Fruit fly (Drosophila melanogaster) whole organism, embryonic: Measurements from ENCODE around the gene Cerk.

Experiments
- CG1024 ChIP-seq: fragments of 200-800 bp; sonication (Bioruptor generic); IDR thresholded peaks from 2 replicates; pipeline ENCODE4 v1.3.6; 2022; ENCODE audit warnings: missing biosample characterization, missing genetic modification characterization
- CG10543 ChIP-seq: fragments of 200-800 bp; sonication (Bioruptor generic); optimal IDR thresholded peaks from 3 replicates; lab custom pipeline; 2017; ENCODE audit warnings: missing biosample characterization, mild to moderate bottlenecking, missing genetic modification characterization, moderate library complexity
- CG14014 ChIP-seq: fragments of 200-800 bp; sonication (Bioruptor generic); IDR thresholded peaks from 2 replicates; pipeline ENCODE4 v1.3.6; 2022; ENCODE audit warnings: missing biosample characterization, missing genetic modification characterization
- CG15514 ChIP-seq: fragments of 200-800 bp; sonication (Bioruptor generic); optimal IDR thresholded peaks from 3 replicates; lab custom pipeline; 2017; ENCODE audit warnings: missing biosample characterization, missing genetic modification characterization, mild to moderate bottlenecking, moderate library complexity, missing genetic modification reagents
- CG1603 ChIP-seq: fragments of 200-800 bp; sonication (Bioruptor generic); optimal IDR thresholded peaks from 2 replicates; lab custom pipeline; 2019; ENCODE audit warnings: missing biosample characterization, mild to moderate bottlenecking, missing genetic modification characterization, moderate library complexity
- CG17186 ChIP-seq: fragments of 200-800 bp; sonication (Bioruptor generic); optimal IDR thresholded peaks from 3 replicates; lab custom pipeline; 2017; ENCODE audit warnings: missing biosample characterization, missing genetic modification reagents, missing genetic modification characterization
- CG17829 ChIP-seq: fragments of 200-800 bp; optimal IDR thresholded peaks from 2 replicates; lab custom pipeline; 2019; ENCODE audit warnings: missing biosample characterization, mild to moderate bottlenecking, missing genetic modification characterization, moderate library complexity
- CG1832 ChIP-seq: fragments of 200-800 bp; sonication (Bioruptor generic); optimal IDR thresholded peaks from 2 replicates; lab custom pipeline; 2017; ENCODE audit warnings: missing biosample characterization, mild to moderate bottlenecking, missing genetic modification characterization, inconsistent platforms
- CG18476 ChIP-seq: fragments of 200-800 bp; sonication (Bioruptor generic); optimal IDR thresholded peaks from 2 replicates; lab custom pipeline; 2016; ENCODE audit warnings: missing biosample characterization, mild to moderate bottlenecking, missing genetic modification characterization
- CG2129 ChIP-seq: fragments of 200-800 bp; sonication (Bioruptor generic); IDR thresholded peaks from 2 replicates; pipeline ENCODE4 v1.3.6; 2022; ENCODE audit warnings: missing biosample characterization, missing genetic modification characterization; ENCODE audit not compliant: partially characterized antibody
- CG2875 ChIP-seq: fragments of 200-800 bp; sonication (Bioruptor generic); optimal IDR thresholded peaks from 2 replicates; lab custom pipeline; 2017; ENCODE audit warnings: missing biosample characterization, mild to moderate bottlenecking, missing genetic modification characterization, missing genetic modification reagents
- CG31365 ChIP-seq: fragments of 200-800 bp; sonication (Bioruptor generic); optimal IDR thresholded peaks from 2 replicates; lab custom pipeline; 2018; ENCODE audit warnings: missing biosample characterization, mild to moderate bottlenecking, missing genetic modification characterization
- CG31388 ChIP-seq: fragments of 200-800 bp; sonication (Bioruptor generic); optimal IDR thresholded peaks from 2 replicates; lab custom pipeline; 2016; ENCODE audit warnings: missing biosample characterization, missing genetic modification characterization
- CG3407 ChIP-seq: fragments of 200-800 bp; sonication (Bioruptor generic); optimal IDR thresholded peaks from 2 replicates; lab custom pipeline; 2018; ENCODE audit warnings: missing biosample characterization, mild to moderate bottlenecking, missing genetic modification characterization
- CG34376 ChIP-seq: fragments of 200-800 bp; sonication (Bioruptor generic); optimal IDR thresholded peaks from 2 replicates; lab custom pipeline; 2018; ENCODE audit warnings: missing biosample characterization, mild to moderate bottlenecking, missing genetic modification characterization
- CG3838 ChIP-seq: fragments of 200-800 bp; sonication (Bioruptor generic); optimal IDR thresholded peaks from 3 replicates; lab custom pipeline; 2016; ENCODE audit warnings: missing biosample characterization, missing genetic modification characterization
- CG4424 ChIP-seq: fragments of 200-800 bp; sonication (Bioruptor generic); optimal IDR thresholded peaks from 3 replicates; lab custom pipeline; 2016; ENCODE audit warnings: missing biosample characterization, missing genetic modification characterization
- CG4730 ChIP-seq: fragments of 200-800 bp; sonication (Bioruptor generic); IDR thresholded peaks from 2 replicates; pipeline ENCODE4 v1.3.6; 2022; ENCODE audit warnings: missing biosample characterization, missing genetic modification characterization
- CG5245 ChIP-seq: fragments of 200-800 bp; sonication (Bioruptor generic); optimal IDR thresholded peaks from 3 replicates; lab custom pipeline; 2016; ENCODE audit warnings: missing biosample characterization, missing genetic modification characterization
- CG7839 ChIP-seq: fragments of 200-800 bp; sonication (Bioruptor generic); optimal IDR thresholded peaks from 3 replicates; lab custom pipeline; 2018; ENCODE audit warnings: missing biosample characterization, mild to moderate bottlenecking, missing genetic modification characterization, moderate library complexity
- CG9727 ChIP-seq: fragments of 200-800 bp; sonication (Bioruptor generic); optimal IDR thresholded peaks from 3 replicates; lab custom pipeline; 2017; ENCODE audit warnings: missing biosample characterization, mild to moderate bottlenecking, missing genetic modification characterization
- CG9797 ChIP-seq: fragments of 200-800 bp; sonication (Bioruptor generic); optimal IDR thresholded peaks from 3 replicates; lab custom pipeline; 2018; ENCODE audit warnings: missing biosample characterization, mild to moderate bottlenecking, missing genetic modification characterization
- CG9817 ChIP-seq: fragments of 200-800 bp; sonication (Bioruptor generic); optimal IDR thresholded peaks from 2 replicates; lab custom pipeline; 2018; ENCODE audit warnings: missing biosample characterization, mild to moderate bottlenecking, missing genetic modification characterization, moderate library complexity
- CoRest ChIP-seq: fragments of 200-800 bp; sonication (Bioruptor generic); optimal IDR thresholded peaks from 3 replicates; lab custom pipeline; 2018; ENCODE audit warnings: missing biosample characterization, mild to moderate bottlenecking, missing genetic modification characterization, moderate library complexity
- Dbx ChIP-seq: fragments of 200-800 bp; sonication (Bioruptor generic); IDR thresholded peaks from 3 replicates; pipeline ENCODE4 v1.3.6; 2022; ENCODE audit warnings: missing biosample characterization, missing genetic modification characterization
- E2f2 ChIP-seq: fragments of 200-800 bp; sonication (Bioruptor generic); IDR thresholded peaks from 2 replicates; pipeline ENCODE4 v1.3.6; 2022; ENCODE audit warnings: missing biosample characterization, missing genetic modification characterization
- Ets65A ChIP-seq: fragments of 200-800 bp; sonication (Bioruptor generic); peaks from one replicate; lab custom pipeline; 2016; ENCODE audit warnings: missing biosample characterization, missing genetic modification characterization
- Fer2 ChIP-seq: fragments of 200-800 bp; sonication (Bioruptor generic); optimal IDR thresholded peaks from 2 replicates; lab custom pipeline; 2018; ENCODE audit warnings: missing biosample characterization, mild to moderate bottlenecking, missing genetic modification characterization, moderate library complexity
- HmgD ChIP-seq: fragments of 200-800 bp; sonication (Bioruptor generic); optimal IDR thresholded peaks from 3 replicates; lab custom pipeline; 2016; ENCODE audit warnings: missing biosample characterization, missing genetic modification characterization
- Hr39 ChIP-seq: fragments of >200 bp; optimal IDR thresholded peaks from 2 replicates; lab custom pipeline; 2017
- Hr78 ChIP-seq, 2 experiments: fragments of 200-800 bp in 1 of 2; fragments of >200 bp in 1 of 2; sonication (Bioruptor generic) in 1 of 2; optimal IDR thresholded peaks; 2 replicates each; lab custom pipeline; 2017 to 2019; ENCODE audit warnings: missing biosample characterization in 2 of 2, missing genetic modification characterization in 2 of 2, mild to moderate bottlenecking in 1 of 2, moderate library complexity in 1 of 2
- Kr ChIP-seq: fragments of 200-800 bp; sonication (Bioruptor generic); optimal IDR thresholded peaks from 2 replicates; lab custom pipeline; 2017; ENCODE audit warnings: missing biosample characterization, mild to moderate bottlenecking, missing genetic modification characterization
- Lpt ChIP-seq: fragments of >200 bp; optimal IDR thresholded peaks from 2 replicates; lab custom pipeline; 2018; ENCODE audit warnings: missing biosample characterization, missing genetic modification characterization
- Myb ChIP-seq: fragments of 200-800 bp; sonication (Bioruptor generic); optimal IDR thresholded peaks from 2 replicates; lab custom pipeline; 2016; ENCODE audit warnings: missing biosample characterization, missing genetic modification characterization
- NC2β ChIP-seq: fragments of 200-800 bp; sonication (Bioruptor generic); optimal IDR thresholded peaks from 2 replicates; lab custom pipeline; 2016; ENCODE audit warnings: missing biosample characterization, missing genetic modification characterization
- Oaz ChIP-seq: fragments of 200-800 bp; sonication (Bioruptor generic); IDR thresholded peaks from 2 replicates; pipeline ENCODE4 v1.3.6; 2022; ENCODE audit warnings: missing biosample characterization, missing genetic modification characterization
- YL-1 ChIP-seq: fragments of 200-800 bp; sonication (Bioruptor generic); optimal IDR thresholded peaks from 3 replicates; lab custom pipeline; 2017; ENCODE audit warnings: missing biosample characterization, mild to moderate bottlenecking, missing genetic modification characterization
- aop ChIP-seq: fragments of 200-800 bp; sonication (Bioruptor generic); IDR thresholded peaks from 2 replicates; pipeline ENCODE4 v1.3.6; 2022; ENCODE audit warnings: missing biosample characterization, missing genetic modification characterization
- bbx ChIP-seq: fragments of 200-800 bp; sonication (Bioruptor generic); IDR thresholded peaks from 2 replicates; pipeline ENCODE4 v1.3.6; 2022; ENCODE audit warnings: missing biosample characterization, missing genetic modification characterization; ENCODE audit not compliant: partially characterized antibody
- btn ChIP-seq: fragments of 200-800 bp; sonication (Bioruptor generic); optimal IDR thresholded peaks from 2 replicates; lab custom pipeline; 2016; ENCODE audit warnings: missing biosample characterization, missing genetic modification characterization
- cad ChIP-seq: fragments of >200 bp; optimal IDR thresholded peaks from 2 replicates; lab custom pipeline; 2017; ENCODE audit warnings: missing biosample characterization, missing genetic modification characterization
- fd3F ChIP-seq: fragments of 200-800 bp; sonication (Bioruptor generic); optimal IDR thresholded peaks from 2 replicates; lab custom pipeline; 2018; ENCODE audit warnings: missing biosample characterization, mild to moderate bottlenecking, missing genetic modification characterization, moderate library complexity
- gfzf ChIP-seq: fragments of 200-800 bp; sonication (Bioruptor generic); optimal IDR thresholded peaks from 2 replicates; lab custom pipeline; 2016; ENCODE audit warnings: missing biosample characterization, mild to moderate bottlenecking, missing genetic modification characterization, moderate library complexity
- ham ChIP-seq: fragments of 200-800 bp; sonication (Bioruptor generic); IDR thresholded peaks from 2 replicates; pipeline ENCODE4 v1.3.6; 2022; ENCODE audit warnings: missing biosample characterization, missing genetic modification characterization
- hb ChIP-seq: fragments of 200-800 bp; sonication (Bioruptor generic); IDR thresholded peaks from 3 replicates; pipeline ENCODE4 v1.3.6; 2022; ENCODE audit warnings: missing biosample characterization, missing genetic modification characterization; ENCODE audit not compliant: partially characterized antibody
- mirr ChIP-seq: fragments of 200-800 bp; sonication (Bioruptor generic); optimal IDR thresholded peaks from 3 replicates; lab custom pipeline; 2018; ENCODE audit warnings: missing biosample characterization, mild to moderate bottlenecking, missing genetic modification characterization
- nmo ChIP-seq: fragments of 200-800 bp; sonication (Bioruptor generic); optimal IDR thresholded peaks from 2 replicates; lab custom pipeline; 2018; ENCODE audit warnings: missing biosample characterization, mild to moderate bottlenecking, missing genetic modification characterization, moderate library complexity
- psq ChIP-seq: fragments of 200-800 bp; sonication (Bioruptor generic); optimal IDR thresholded peaks from 2 replicates; lab custom pipeline; 2017; ENCODE audit warnings: missing biosample characterization, missing genetic modification characterization
- tgo ChIP-seq: fragments of 200-800 bp; sonication (Bioruptor generic); IDR thresholded peaks from 3 replicates; pipeline ENCODE4 v1.3.6; 2022; ENCODE audit warnings: missing biosample characterization, missing genetic modification characterization
- ttk ChIP-seq: fragments of 200-800 bp; sonication (Bioruptor generic); IDR thresholded peaks from 2 replicates; pipeline ENCODE4 v2.1.2; 2022; ENCODE audit warnings: missing biosample characterization, missing genetic modification characterization
- zen ChIP-seq: fragments of 200-800 bp; sonication (Bioruptor generic); optimal IDR thresholded peaks from 3 replicates; lab custom pipeline; 2018; ENCODE audit warnings: missing biosample characterization, mild to moderate bottlenecking, missing genetic modification characterization, moderate library complexity

Gene Cerk

dm6 chr3R:5371563-5371962 lies 3.5 kb upstream of the Cerk start, which contains the start of gene Polr2F (continued):
- TF ChIP-seq Myb = peak; percentile 89
- peak; percentile 70 for TF ChIP-seq fd3F (GFP tag; lab: Kevin White, UChicago)
- peak; percentile 94 for TF ChIP-seq HmgD
- no peak for TF ChIP-seq Hr39 (lab: Kevin White, UChicago)
- peak; percentile 81 for TF ChIP-seq CG5245 (GFP tag; lab: Kevin White, UChicago)
- TF ChIP-seq ham (GFP tag; lab: Robert Waterston, UW) = peak; percentile 43; the same call in 1 of the 2 replicates
- peak; percentile 82 for TF ChIP-seq CG10543 (GFP tag; lab: Kevin White, UChicago)
- peak; percentile 81 for TF ChIP-seq CoRest (tag; lab: Kevin White, UChicago)
- TF ChIP-seq btn (GFP tag; lab: Kevin White, UChicago) = peak; percentile 26
- TF ChIP-seq E2f2 = peak; percentile 98
- TF ChIP-seq Oaz = peak; percentile 45; the same call in 1 of the 2 replicates
- peak; percentile 89 for TF ChIP-seq NC2β (GFP tag; lab: Kevin White, UChicago)
- TF ChIP-seq Hr78 (GFP tag; optimal IDR thresholded peaks at IDR 0.05; lab: Kevin White, UChicago) = no peak
- peak; percentile 81 for TF ChIP-seq cad (GFP tag; lab: Kevin White, UChicago)
- peak; percentile 94 for TF ChIP-seq Dbx (GFP tag; lab: Robert Waterston, UW)
- peak; percentile 60 for TF ChIP-seq CG31388 (GFP tag; lab: Kevin White, UChicago)
- TF ChIP-seq CG34376 (GFP tag; lab: Kevin White, UChicago) = peak; percentile 81
- TF ChIP-seq CG4424 (GFP tag; lab: Kevin White, UChicago) = peak; percentile 82
- peak; percentile 79 for TF ChIP-seq CG17829 (tag; lab: Kevin White, UChicago)
- no peak for TF ChIP-seq CG2875 (GFP tag; lab: Kevin White, UChicago)
- peak; percentile 78 for TF ChIP-seq nmo
- peak; percentile 93 for TF ChIP-seq YL-1 (GFP tag; lab: Kevin White, UChicago)
- no peak for TF ChIP-seq Kr (GFP tag; lab: Kevin White, UChicago)
- TF ChIP-seq tgo (GFP tag; lab: Robert Waterston, UW) = peak; percentile 67; the same call in 2 of the 3 replicates
- peak; percentile 88 for TF ChIP-seq CG9817 (tag; lab: Kevin White, UChicago)
- peak; percentile 67 for TF ChIP-seq CG3838
- peak; percentile 66 for TF ChIP-seq ttk (GFP tag; lab: Robert Waterston, UW)
- peak; percentile 66 for TF ChIP-seq bbx (GFP tag; lab: Robert Waterston, UW)
- peak; percentile 72 for TF ChIP-seq mirr (GFP tag; lab: Kevin White, UChicago)
- peak; percentile 77 for TF ChIP-seq aop (GFP tag; lab: Robert Waterston, UW)
- peak; percentile 90 for TF ChIP-seq CG1603 (tag; lab: Kevin White, UChicago)
- TF ChIP-seq hb (GFP tag; lab: Robert Waterston, UW) = no peak
- peak; percentile 80 for TF ChIP-seq zen
- TF ChIP-seq CG7839 (tag; lab: Kevin White, UChicago) = peak; percentile 75
- TF ChIP-seq CG9797 (GFP tag; lab: Kevin White, UChicago) = peak; percentile 49
- TF ChIP-seq CG18476 (GFP tag; lab: Kevin White, UChicago) = peak; percentile 49
- no peak for TF ChIP-seq CG1832
- no peak for TF ChIP-seq CG2129 (GFP tag; lab: Robert Waterston, UW)
- peak; percentile 53 for TF ChIP-seq CG1024
- peak; percentile 35 for TF ChIP-seq CG9727 (GFP tag; lab: Kevin White, UChicago)
- peak; percentile 83 for TF ChIP-seq CG14014
- TF ChIP-seq psq (GFP tag; lab: Kevin White, UChicago) = peak; percentile 54
- TF ChIP-seq CG3407 (GFP tag; lab: Kevin White, UChicago) = peak; percentile 50
- peak; percentile 100 for TF ChIP-seq Ets65A (GFP tag; lab: Kevin White, UChicago)
- peak; percentile 59 for TF ChIP-seq Fer2 (tag; lab: Kevin White, UChicago)
- TF ChIP-seq Lpt (GFP tag; lab: Kevin White, UChicago) = no peak
- TF ChIP-seq gfzf (GFP tag; lab: Kevin White, UChicago) = peak; percentile 58
- peak; percentile 89 for TF ChIP-seq CG15514 (GFP tag; lab: Kevin White, UChicago)
- peak; percentile 98 for TF ChIP-seq CG17186 (GFP tag; lab: Kevin White, UChicago)
- TF ChIP-seq CG4730 (GFP tag; lab: Robert Waterston, UW) = peak; percentile 53
- TF ChIP-seq CG31365 (tag; lab: Kevin White, UChicago) = no peak
